Worm (Caenorhabditis elegans) whole organism, L4 larva: ENCODE data around the gene nhr-92.

Experiments
- dmd-9 ChIP-seq: fragments of 200-800 bp; sonication (Bioruptor generic); IDR thresholded peaks from 2 replicates; pipeline ENCODE4 v1.3.6; 2022; ENCODE audit warnings: missing genetic modification reagents, missing genetic modification characterization, missing compliant biosample characterization
- jun-1 ChIP-seq: fragments of 150-350 bp; optimal IDR thresholded peaks from 2 replicates; lab custom pipeline; 2014; ENCODE audit warnings: missing biosample characterization, missing genetic modification reagents, missing genetic modification characterization
- lin-1 ChIP-seq: fragments of 200-800 bp; sonication (Bioruptor generic); IDR thresholded peaks from 2 replicates; pipeline ENCODE4 v1.3.6; 2022; ENCODE audit warnings: missing genetic modification reagents, missing genetic modification characterization, missing compliant biosample characterization
- nhr-76 ChIP-seq: fragments of 150-350 bp; optimal IDR thresholded peaks from 2 replicates; lab custom pipeline; 2014; ENCODE audit warnings: missing biosample characterization, missing genetic modification characterization
- skn-1 ChIP-seq: fragments of 150-350 bp; optimal IDR thresholded peaks from 2 replicates; lab custom pipeline; 2014; ENCODE audit warnings: missing biosample characterization, missing genetic modification characterization

- TF ChIP-seq lin-1 (GFP tag; lab: Robert Waterston, UW) (no peak), dmd-9 (no peak), jun-1 (tag; lab: Kevin White, UChicago) (no peak), nhr-76 (no peak), skn-1 (tag; lab: Kevin White, UChicago) (no peak)
Measured at ce11 chrIV:1624447-1624846, 4.6 kb downstream of the nhr-92 start.
